Worm (Caenorhabditis elegans) whole organism, mixed stage, embryonic: Measurements from ENCODE around the gene hpo-36.
A peak's percentile ranks its signal among the peaks of the same experiment; 100 is the strongest.

Experiments used
- M03D4.4 ChIP-seq: sonication (generic microtip); optimal IDR thresholded peaks from 2 replicates; lab custom pipeline; 2017; ENCODE audit warnings: mild to moderate bottlenecking, missing genetic modification characterization, missing compliant biosample characterization
- bed-3 ChIP-seq: fragments of 200-800 bp; sonication (Bioruptor generic); optimal IDR thresholded peaks from 3 replicates; lab custom pipeline; 2018; ENCODE audit warnings: mild to moderate bottlenecking, missing genetic modification characterization, moderate library complexity, missing compliant biosample characterization
- blmp-1 ChIP-seq: fragments of 150-350 bp; optimal IDR thresholded peaks from 2 replicates; lab custom pipeline; 2014; ENCODE audit warnings: missing biosample characterization, missing genetic modification characterization
- ceh-39 ChIP-seq: fragments of 150-350 bp; optimal IDR thresholded peaks from 2 replicates; lab custom pipeline; 2014; ENCODE audit warnings: missing biosample characterization, missing genetic modification characterization
- ceh-43 ChIP-seq: fragments of 200-800 bp; sonication (Bioruptor generic); optimal IDR thresholded peaks from 2 replicates; lab custom pipeline; 2018; ENCODE audit warnings: mild to moderate bottlenecking, missing genetic modification characterization, moderate library complexity, missing compliant biosample characterization
- ceh-83 ChIP-seq: fragments of 200-800 bp; sonication (Bioruptor generic); optimal IDR thresholded peaks from 2 replicates; lab custom pipeline; 2018; ENCODE audit warnings: mild to moderate bottlenecking, missing genetic modification characterization, missing compliant biosample characterization
- ces-1 ChIP-seq: fragments of 150-350 bp; optimal IDR thresholded peaks from 2 replicates; lab custom pipeline; 2014; ENCODE audit warnings: missing biosample characterization, missing genetic modification reagents, missing genetic modification characterization
- cnd-1 ChIP-seq: fragments of 200-800 bp; sonication (Bioruptor generic); optimal IDR thresholded peaks from 2 replicates; lab custom pipeline; 2018; ENCODE audit warnings: mild to moderate bottlenecking, missing genetic modification characterization, missing compliant biosample characterization
- drap-1 ChIP-seq: fragments of 200-800 bp; sonication (Bioruptor generic); optimal IDR thresholded peaks from 3 replicates; lab custom pipeline; 2018; ENCODE audit warnings: mild to moderate bottlenecking, missing genetic modification characterization, missing compliant biosample characterization
- elt-1 ChIP-seq: sonication (generic microtip); optimal IDR thresholded peaks from 2 replicates; lab custom pipeline; 2017; ENCODE audit warnings: missing genetic modification characterization, mild to moderate bottlenecking, missing compliant biosample characterization, antibody characterized with exemption, moderate library complexity, borderline replicate concordance; ENCODE audit not compliant: insufficient read depth
- elt-3 ChIP-seq: fragments of 150-350 bp; optimal IDR thresholded peaks from 2 replicates; lab custom pipeline; 2014; ENCODE audit warnings: missing biosample characterization, missing genetic modification characterization
- flh-1 ChIP-seq: fragments of 200-800 bp; sonication (Bioruptor generic); optimal IDR thresholded peaks from 2 replicates; lab custom pipeline; 2018; ENCODE audit warnings: mild to moderate bottlenecking, missing genetic modification characterization, moderate library complexity, missing compliant biosample characterization
- ham-2 ChIP-seq: fragments of 200-800 bp; sonication (Bioruptor generic); optimal IDR thresholded peaks from 2 replicates; lab custom pipeline; 2018; ENCODE audit warnings: mild to moderate bottlenecking, missing genetic modification characterization, missing compliant biosample characterization
- lin-13 ChIP-seq: fragments of 150-350 bp; optimal IDR thresholded peaks from 2 replicates; lab custom pipeline; 2014; ENCODE audit warnings: missing biosample characterization, missing genetic modification characterization
- lin-32 ChIP-seq: fragments of 200-800 bp; sonication (Bioruptor generic); optimal IDR thresholded peaks from 2 replicates; lab custom pipeline; 2018; ENCODE audit warnings: mild to moderate bottlenecking, missing genetic modification characterization, missing compliant biosample characterization
- lsy-2 ChIP-seq: fragments of 150-350 bp; optimal IDR thresholded peaks from 2 replicates; lab custom pipeline; 2014; ENCODE audit warnings: missing biosample characterization, missing genetic modification characterization
- mab-5 ChIP-seq: fragments of 150-350 bp; optimal IDR thresholded peaks from 2 replicates; lab custom pipeline; 2014; ENCODE audit warnings: missing biosample characterization, missing genetic modification characterization
- mep-1 ChIP-seq: fragments of 150-350 bp; optimal IDR thresholded peaks from 2 replicates; lab custom pipeline; 2017; ENCODE audit warnings: missing biosample characterization, missing genetic modification reagents, missing genetic modification characterization, inconsistent platforms
- mls-2 ChIP-seq: sonication (generic microtip); optimal IDR thresholded peaks from 2 replicates; lab custom pipeline; 2016; ENCODE audit warnings: mild to moderate bottlenecking, missing genetic modification characterization, moderate library complexity, missing compliant biosample characterization
- nhr-12 ChIP-seq: fragments of 150-350 bp; optimal IDR thresholded peaks from 2 replicates; lab custom pipeline; 2014; ENCODE audit warnings: missing biosample characterization, missing genetic modification characterization
- nhr-237 ChIP-seq: fragments of 150-350 bp; optimal IDR thresholded peaks from 2 replicates; lab custom pipeline; 2014; ENCODE audit warnings: missing biosample characterization, missing genetic modification characterization
- nhr-28 ChIP-seq: fragments of 150-350 bp; optimal IDR thresholded peaks from 2 replicates; lab custom pipeline; 2014; ENCODE audit warnings: missing biosample characterization, missing genetic modification characterization
- pha-4 ChIP-seq: fragments of 150-350 bp; optimal IDR thresholded peaks from 2 replicates; lab custom pipeline; 2018; ENCODE audit warnings: missing biosample characterization, missing genetic modification reagents, missing genetic modification characterization
- sem-2 ChIP-seq: fragments of 200-800 bp; sonication (Bioruptor generic); optimal IDR thresholded peaks from 2 replicates; lab custom pipeline; 2018; ENCODE audit warnings: mild to moderate bottlenecking, missing genetic modification characterization, missing compliant biosample characterization
- snpc-4 ChIP-seq: fragments of 150-350 bp; optimal IDR thresholded peaks from 2 replicates; lab custom pipeline; 2014; ENCODE audit warnings: missing biosample characterization, missing genetic modification characterization
- sptf-1 ChIP-seq: sonication (generic microtip); optimal IDR thresholded peaks from 2 replicates; lab custom pipeline; 2017; ENCODE audit warnings: mild to moderate bottlenecking, missing genetic modification characterization, moderate library complexity, missing compliant biosample characterization
- unc-120 ChIP-seq: sonication (generic microtip); optimal IDR thresholded peaks from 2 replicates; lab custom pipeline; 2017; ENCODE audit warnings: missing genetic modification characterization, missing compliant biosample characterization; ENCODE audit not compliant: poor library complexity, severe bottlenecking
- unc-62 ChIP-seq: fragments of 150-350 bp; optimal IDR thresholded peaks from 2 replicates; lab custom pipeline; 2014; ENCODE audit warnings: missing biosample characterization, missing genetic modification reagents, missing genetic modification characterization
- zip-8 ChIP-seq: fragments of 150-350 bp; optimal IDR thresholded peaks from 2 replicates; lab custom pipeline; 2014; ENCODE audit warnings: missing biosample characterization, missing genetic modification characterization
- ztf-11 ChIP-seq: fragments of 150-350 bp; optimal IDR thresholded peaks from 2 replicates; lab custom pipeline; 2014; ENCODE audit warnings: missing biosample characterization, missing genetic modification characterization

hpo-36 gene

DNA sequence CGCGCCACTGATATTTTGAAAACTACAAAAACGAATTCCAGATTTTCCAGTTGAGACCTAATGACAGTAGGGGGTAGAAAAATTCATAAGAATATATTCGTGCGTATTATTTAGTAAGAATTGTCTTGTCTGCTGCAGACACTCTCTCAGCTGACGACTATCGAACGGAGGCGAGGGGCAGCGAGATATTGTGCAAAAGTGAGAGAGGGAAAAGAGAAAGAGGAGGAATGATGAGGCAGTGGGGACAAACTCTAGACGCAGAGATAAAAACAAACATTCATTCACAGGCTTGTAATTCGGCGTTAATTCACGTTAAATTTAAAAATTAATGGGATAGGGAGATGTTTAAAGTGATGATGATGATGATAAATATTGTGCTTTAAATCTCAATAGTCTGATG, 17.7 kb upstream of the hpo-36 start, which contains the start of gene gid-7:
gid-7 (minus strand) TSS at position 188 of the 400 bp plus-strand sequence.
- no peak for TF ChIP-seq mab-5 (tag; lab: Kevin White, UChicago)
- peak; percentile 72 for TF ChIP-seq ces-1 (GFP tag; lab: Kevin White, UChicago)

DNA sequence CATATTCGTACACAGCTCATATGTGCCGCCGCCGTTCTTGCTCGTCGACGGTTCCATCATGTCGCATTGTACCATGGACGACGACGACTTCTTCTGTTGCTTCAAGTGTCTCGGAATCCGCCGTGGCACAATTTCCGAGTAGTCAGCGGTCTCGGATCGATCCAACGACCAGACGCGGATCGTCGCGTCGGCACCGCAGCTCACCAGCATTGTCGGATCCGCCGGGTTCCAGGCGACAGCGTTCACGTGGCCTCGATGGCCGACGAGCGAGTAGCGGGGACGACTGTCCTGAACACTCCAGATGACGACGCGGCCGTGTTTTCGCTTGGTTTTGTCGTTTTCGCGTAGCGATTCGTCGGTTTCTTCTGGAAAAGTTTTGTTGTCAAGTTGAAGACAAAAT, 11.1 kb upstream of the hpo-36 start:
- TF ChIP-seq ceh-43 (no peak), ces-1 (GFP tag; lab: Kevin White, UChicago) (no peak), M03D4.4 (tag; lab: Kevin White, UChicago) (no peak), ceh-39 (no peak), sptf-1 (tag; lab: Kevin White, UChicago) (no peak), flh-1 (GFP tag; lab: Kevin White, UChicago) (no peak), lin-32 (no peak), snpc-4 (no peak), elt-1 (no peak), mep-1 (tag; lab: Kevin White, UChicago) (no peak), ceh-83 (no peak), unc-62 (GFP tag; lab: Kevin White, UChicago) (no peak), sem-2 (GFP tag; lab: Kevin White, UChicago) (no peak)

- TF ChIP-seq ceh-43 (no peak), ces-1 (GFP tag; lab: Kevin White, UChicago) (peak; percentile 81), lsy-2 (tag; lab: Kevin White, UChicago) (peak; percentile 3), zip-8 (tag; lab: Kevin White, UChicago) (no peak), ceh-39 (peak; percentile 46), mep-1 (tag; lab: Kevin White, UChicago) (peak; percentile 8)
Measured at ce11 chrV:3743172-3743626, 4.0 kb upstream of the hpo-36 start, which contains the start of gene mtm-9. mtm-9 (plus strand) TSS chrV:3743576.

DNA sequence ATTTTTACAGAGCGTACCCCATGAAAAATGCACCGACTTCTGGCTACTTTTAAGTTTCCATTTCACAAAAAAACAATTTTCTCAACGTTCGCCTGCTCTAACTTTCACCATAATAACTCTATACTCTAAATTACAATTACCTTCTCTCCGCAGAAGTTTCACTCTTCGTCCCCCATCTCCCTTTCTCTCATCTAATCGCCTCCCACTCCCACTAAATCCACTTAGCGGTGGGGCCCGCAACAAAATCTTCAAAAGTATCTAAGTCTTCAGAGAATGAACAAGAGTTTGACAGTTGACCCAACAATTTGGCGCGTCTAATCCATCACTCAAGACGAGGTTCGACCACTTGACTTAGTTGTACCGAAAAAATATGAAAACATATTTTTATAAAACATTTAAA, 793 bp downstream of the hpo-36 start:
- TF ChIP-seq ztf-11 (tag; lab: Kevin White, UChicago), result no peak
- TF ChIP-seq ces-1 (GFP tag; lab: Kevin White, UChicago), result peak; percentile 57

ce11 chrV:3724772-3725171, 14.4 kb downstream of the hpo-36 start, which contains the start of gene str-30:
str-30 (plus strand) TSS chrV:3725072.
- TF ChIP-seq nhr-28 (tag; lab: Kevin White, UChicago), result no peak
- no peak for TF ChIP-seq unc-62 (GFP tag; lab: Kevin White, UChicago)
- no peak for TF ChIP-seq ces-1 (GFP tag; lab: Kevin White, UChicago)
- no peak for TF ChIP-seq nhr-12
- TF ChIP-seq ceh-83, result no peak
- TF ChIP-seq lsy-2 (tag; lab: Kevin White, UChicago), result no peak
- TF ChIP-seq lin-13 (tag; lab: Kevin White, UChicago), result no peak
- TF ChIP-seq ham-2 (GFP tag; lab: Kevin White, UChicago), result no peak
- TF ChIP-seq zip-8 (tag; lab: Kevin White, UChicago), result no peak
- TF ChIP-seq lin-32, result no peak
- TF ChIP-seq M03D4.4 (tag; lab: Kevin White, UChicago), result no peak
- no peak for TF ChIP-seq nhr-237
- no peak for TF ChIP-seq elt-1
- no peak for TF ChIP-seq bed-3 (GFP tag; lab: Kevin White, UChicago)
- TF ChIP-seq drap-1, result no peak
- TF ChIP-seq sptf-1 (tag; lab: Kevin White, UChicago), result no peak

- no peak for TF ChIP-seq ceh-39
- no peak for TF ChIP-seq unc-120 (tag; lab: Kevin White, UChicago)
- TF ChIP-seq ceh-43, result no peak
- TF ChIP-seq cnd-1 (tag; lab: Kevin White, UChicago), result no peak
- TF ChIP-seq lin-13 (tag; lab: Kevin White, UChicago), result no peak
- no peak for TF ChIP-seq pha-4 (tag; lab: Kevin White, UChicago)
- no peak for TF ChIP-seq lsy-2 (tag; lab: Kevin White, UChicago)
- TF ChIP-seq sem-2 (GFP tag; lab: Kevin White, UChicago), result no peak
- TF ChIP-seq mls-2 (tag; lab: Kevin White, UChicago), result no peak
- TF ChIP-seq nhr-237, result no peak
- TF ChIP-seq unc-62 (GFP tag; lab: Kevin White, UChicago), result no peak
- TF ChIP-seq lin-32, result no peak
- TF ChIP-seq blmp-1 (tag; lab: Kevin White, UChicago), result no peak
- no peak for TF ChIP-seq elt-3 (tag; lab: Kevin White, UChicago)
- no peak for TF ChIP-seq mep-1 (tag; lab: Kevin White, UChicago)
- TF ChIP-seq M03D4.4 (tag; lab: Kevin White, UChicago), result no peak
Measured at ce11 chrV:3718507-3718906, 20.7 kb downstream of the hpo-36 start.
